Fruit fly (Drosophila melanogaster): Measurements from ENCODE around the gene Mcm6.
A peak's percentile ranks its signal among the peaks of the same experiment; 100 is the strongest.

The Mcm6 gene

DNA sequence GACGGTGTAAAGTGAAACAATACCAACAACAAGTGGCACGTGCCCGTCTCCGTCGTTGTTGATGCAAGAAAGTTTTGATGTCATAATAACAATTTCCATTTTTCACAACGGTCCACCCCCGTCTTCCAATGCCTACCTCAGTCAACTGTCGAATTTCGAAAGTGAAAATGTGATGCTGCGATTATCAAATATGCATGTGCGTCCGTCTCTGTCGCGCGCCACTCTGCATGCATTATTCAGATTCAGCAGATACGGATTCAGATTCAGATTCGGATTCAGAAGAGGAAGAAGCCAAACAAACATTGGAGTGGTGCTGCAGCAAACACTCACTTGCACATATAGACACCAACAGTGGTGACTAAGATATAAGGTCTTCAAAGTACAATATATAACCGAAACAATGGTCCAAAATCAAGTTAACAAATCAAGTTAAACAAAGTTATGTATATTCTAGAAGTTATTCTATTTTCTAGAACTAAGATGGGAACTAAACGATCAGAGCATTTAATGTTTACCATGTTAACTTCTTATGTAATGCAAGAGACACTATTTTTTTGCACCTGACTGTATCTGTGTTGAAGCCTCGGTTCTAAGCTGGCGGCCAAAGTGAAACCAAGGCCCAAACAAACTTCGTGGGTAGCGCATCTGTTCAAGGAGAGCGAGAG, 31.5 kb upstream of the Mcm6 start (continued):
- TF ChIP-seq sc (optimal IDR thresholded peaks at IDR 0.05) = no peak
- TF ChIP-seq sc (GFP tag; optimal IDR thresholded peaks at IDR 0.05) = peak; percentile 21
- no peak for TF ChIP-seq Ada2b (GFP tag; IDR thresholded peaks at IDR 0.05)
- TF ChIP-seq br (optimal IDR thresholded peaks at IDR 0.05) = no peak
- TF ChIP-seq pho (GFP tag; optimal IDR thresholded peaks at IDR 0.05) = no peak
- TF ChIP-seq Abd-B (GFP tag; optimal IDR thresholded peaks at IDR 0.05) = no peak
- TF ChIP-seq bowl (GFP tag; IDR thresholded peaks at IDR 0.05) = no peak
- 0 out of 2 replicates have a peak, but pooled peaks have one; percentile 7 for TF ChIP-seq Ptx1 (GFP tag; IDR thresholded peaks at IDR 0.05)
- TF ChIP-seq jing (GFP tag; optimal IDR thresholded peaks at IDR 0.05) = no peak
- no peak; the same call in 1 of the 2 replicates for TF ChIP-seq sisA (GFP tag; IDR thresholded peaks at IDR 0.05)
- no peak for TF ChIP-seq exex (tag; optimal IDR thresholded peaks at IDR 0.05)
- TF ChIP-seq YL-1 (GFP tag; optimal IDR thresholded peaks at IDR 0.05) = no peak
- TF ChIP-seq chinmo (GFP tag; IDR thresholded peaks at IDR 0.05; ENCODE audit: partially characterized antibody) = no peak
- TF ChIP-seq CG7372 (GFP tag; IDR thresholded peaks at IDR 0.05) = no peak
- TF ChIP-seq NfI (GFP tag; optimal IDR thresholded peaks at IDR 0.05) = no peak
- no peak for TF ChIP-seq hb (GFP tag; IDR thresholded peaks at IDR 0.05; ENCODE audit: partially characterized antibody)
- TF ChIP-seq Optix (GFP tag; IDR thresholded peaks at IDR 0.05) = no peak
- no peak for TF ChIP-seq CG14965 (GFP tag; optimal IDR thresholded peaks at IDR 0.05; ENCODE audit: borderline replicate concordance)
- no peak for TF ChIP-seq Deaf1 (tag; optimal IDR thresholded peaks at IDR 0.05)
- no peak for TF ChIP-seq CG17568 (GFP tag; optimal IDR thresholded peaks at IDR 0.05)
- TF ChIP-seq p53 (GFP tag; optimal IDR thresholded peaks at IDR 0.05) = no peak
- TF ChIP-seq CG1832 (GFP tag; optimal IDR thresholded peaks at IDR 0.05) = peak; percentile 66
- no peak for TF ChIP-seq pum (GFP tag; optimal IDR thresholded peaks at IDR 0.05)
- TF ChIP-seq CG9727 (GFP tag; optimal IDR thresholded peaks at IDR 0.05) = peak; percentile 4
- TF ChIP-seq salm (tag; optimal IDR thresholded peaks at IDR 0.05) = peak; percentile 3
- TF ChIP-seq trem (tag; optimal IDR thresholded peaks at IDR 0.05) = peak; percentile 42
- TF ChIP-seq trh (GFP tag; optimal IDR thresholded peaks at IDR 0.05) = no peak
- TF ChIP-seq CG14050 (GFP tag; IDR thresholded peaks at IDR 0.05) = no peak
- 0 out of 2 replicates have a peak, but pooled peaks have one; percentile 20 for TF ChIP-seq crol (GFP tag; IDR thresholded peaks at IDR 0.05)
- TF ChIP-seq pzg (GFP tag; optimal IDR thresholded peaks at IDR 0.05) = no peak
- TF ChIP-seq CG9817 (tag; optimal IDR thresholded peaks at IDR 0.05) = no peak
- no peak for TF ChIP-seq bbx (GFP tag; IDR thresholded peaks at IDR 0.05; ENCODE audit: partially characterized antibody)
- TF ChIP-seq Ssrp (tag; optimal IDR thresholded peaks at IDR 0.05) = peak; percentile 4
- TF ChIP-seq schlank (tag; optimal IDR thresholded peaks at IDR 0.05) = no peak
- TF ChIP-seq tup (GFP tag; optimal IDR thresholded peaks at IDR 0.05) = no peak
- no peak for TF ChIP-seq knrl (GFP tag; IDR thresholded peaks at IDR 0.05; ENCODE audit: partially characterized antibody)
- no peak for TF ChIP-seq Hmx (GFP tag; optimal IDR thresholded peaks at IDR 0.05)
- TF ChIP-seq CG17802 (tag; optimal IDR thresholded peaks at IDR 0.05) = no peak
- TF ChIP-seq CG31441 (GFP tag; IDR thresholded peaks at IDR 0.05) = peak; percentile 43; the same call in 1 of the 2 replicates
- no peak for TF ChIP-seq CrebB (tag; optimal IDR thresholded peaks at IDR 0.05)
- TF ChIP-seq CG16813 (GFP tag; IDR thresholded peaks at IDR 0.05; ENCODE audit: partially characterized antibody) = no peak
- TF ChIP-seq sna (GFP tag; IDR thresholded peaks at IDR 0.05; ENCODE audit: partially characterized antibody) = no peak
- no peak for TF ChIP-seq Max (GFP tag; optimal IDR thresholded peaks at IDR 0.05)
- TF ChIP-seq CG3847 (GFP tag; IDR thresholded peaks at IDR 0.05) = no peak
- peak; percentile 44 for TF ChIP-seq CG17829 (tag; optimal IDR thresholded peaks at IDR 0.05)
- TF ChIP-seq CG14014 (GFP tag; IDR thresholded peaks at IDR 0.05) = no peak
- TF ChIP-seq Vsx1 (GFP tag; optimal IDR thresholded peaks at IDR 0.05) = no peak
- no peak for TF ChIP-seq kay (GFP tag; optimal IDR thresholded peaks at IDR 0.05)
- no peak for TF ChIP-seq Doc3 (GFP tag; IDR thresholded peaks at IDR 0.05; ENCODE audit: partially characterized antibody)
- TF ChIP-seq CG12299 (tag; optimal IDR thresholded peaks at IDR 0.05) = no peak
